Worm (Caenorhabditis elegans): ENCODE results near the gene ekl-6.

ce11 chrIII:10094538-10094937 is 30.3 kb downstream of the ekl-6 start:
- TF ChIP-seq flt-1 (GFP tag; IDR thresholded peaks at IDR 0.05): peak; percentile 76
- no peak for TF ChIP-seq ztf-23 (GFP tag; IDR thresholded peaks at IDR 0.05)
- no peak for TF ChIP-seq T22C8.4 (GFP tag; IDR thresholded peaks at IDR 0.05)
- peak; percentile 76; the same call in 1 of the 2 replicates for TF ChIP-seq tab-1 (GFP tag; IDR thresholded peaks at IDR 0.05)
